Worm (Caenorhabditis elegans) whole organism, young adult: ENCODE results near the gene tag-266.

ENCODE experiments used
- D2030.7 ChIP-seq: fragments of 200-800 bp; sonication (Bioruptor generic); IDR thresholded peaks from 2 replicates; pipeline ENCODE4 v1.3.6; 2022; ENCODE audit warnings: missing genetic modification reagents, missing genetic modification characterization, missing compliant biosample characterization
- F23B12.7 ChIP-seq: sonication (generic microtip); optimal IDR thresholded peaks from 2 replicates; lab custom pipeline; 2017; ENCODE audit warnings: missing genetic modification characterization, mild to moderate bottlenecking, missing compliant biosample characterization, antibody characterized with exemption, moderate library complexity; ENCODE audit not compliant: insufficient read depth
- F33H1.4 ChIP-seq: fragments of 200-800 bp; sonication (Bioruptor generic); IDR thresholded peaks from 2 replicates; pipeline ENCODE4 v1.3.6; 2022; ENCODE audit warnings: missing genetic modification reagents, missing genetic modification characterization, missing compliant biosample characterization
- F37B4.10 ChIP-seq: fragments of 200-800 bp; sonication (Bioruptor generic); IDR thresholded peaks from 2 replicates; pipeline ENCODE4 v1.3.6; 2022; ENCODE audit warnings: missing genetic modification characterization, missing compliant biosample characterization
- F49E8.2 ChIP-seq: sonication (generic microtip); optimal IDR thresholded peaks from 3 replicates; lab custom pipeline; 2017; ENCODE audit warnings: missing genetic modification characterization, mild to moderate bottlenecking, missing compliant biosample characterization, antibody characterized with exemption, moderate library complexity; ENCODE audit not compliant: insufficient read depth
- F55B11.4 ChIP-seq: sonication (generic microtip); optimal IDR thresholded peaks from 2 replicates; lab custom pipeline; 2016; ENCODE audit warnings: missing compliant biosample characterization, missing genetic modification characterization, borderline replicate concordance; ENCODE audit not compliant: insufficient read depth
- K12H6.12 ChIP-seq: fragments of 200-800 bp; sonication (Bioruptor generic); optimal IDR thresholded peaks from 2 replicates; lab custom pipeline; 2018; ENCODE audit warnings: mild to moderate bottlenecking, missing genetic modification characterization, missing compliant biosample characterization
- T26A5.8 ChIP-seq: sonication (generic microtip); optimal IDR thresholded peaks from 2 replicates; lab custom pipeline; 2016; ENCODE audit warnings: missing genetic modification characterization, missing compliant biosample characterization
- Y53F4B.3 ChIP-seq: fragments of 200-800 bp; sonication (Bioruptor generic); IDR thresholded peaks from 2 replicates; pipeline ENCODE4 v1.3.6; 2022; ENCODE audit warnings: missing genetic modification reagents, missing genetic modification characterization, missing compliant biosample characterization
- Y53G8AR.9 ChIP-seq: fragments of 200-800 bp; sonication (Bioruptor generic); conservative IDR thresholded peaks from 2 replicates; pipeline ENCODE4 v1.3.6; 2022; ENCODE audit warnings: missing genetic modification reagents, missing genetic modification characterization, missing compliant biosample characterization
- Y56A3A.18 ChIP-seq: fragments of 200-800 bp; sonication (Bioruptor generic); IDR thresholded peaks from 2 replicates; pipeline ENCODE4 v1.3.6; 2022; ENCODE audit warnings: missing genetic modification reagents, missing genetic modification characterization, missing compliant biosample characterization
- aptf-3 ChIP-seq: fragments of 200-800 bp; sonication (Bioruptor generic); IDR thresholded peaks from 2 replicates; pipeline ENCODE4 v1.3.6; 2022; ENCODE audit warnings: missing genetic modification characterization, missing compliant biosample characterization
- atf-7 ChIP-seq: sonication (generic microtip); optimal IDR thresholded peaks from 2 replicates; lab custom pipeline; 2017; ENCODE audit warnings: mild to moderate bottlenecking, missing genetic modification characterization, missing compliant biosample characterization
- attf-3 ChIP-seq: fragments of 200-800 bp; sonication (Bioruptor generic); conservative IDR thresholded peaks from 2 replicates; pipeline ENCODE4 v1.3.6; 2022; ENCODE audit warnings: missing genetic modification reagents, missing genetic modification characterization, missing compliant biosample characterization
- ccch-3 ChIP-seq: fragments of 200-800 bp; sonication (Bioruptor generic); optimal IDR thresholded peaks from 2 replicates; lab custom pipeline; 2018; ENCODE audit warnings: mild to moderate bottlenecking, missing genetic modification characterization, missing compliant biosample characterization
- cebp-1 ChIP-seq, 2 experiments: fragments of 200-800 bp in 1 of 2; sonication (Bioruptor generic) in 1 of 2; sonication (generic microtip) in 1 of 2; IDR thresholded peaks in 1 of 2; optimal IDR thresholded peaks in 1 of 2; 2 replicates each; pipeline versions ENCODE4 v1.3.6 to Lab custom; 2017 to 2022; ENCODE audit warnings: missing compliant biosample characterization in 2 of 2, missing genetic modification characterization in 2 of 2, mild to moderate bottlenecking in 1 of 2, missing genetic modification reagents in 1 of 2, moderate library complexity in 1 of 2
- cebp-2 ChIP-seq: fragments of 200-800 bp; sonication (Bioruptor generic); IDR thresholded peaks from 2 replicates; pipeline ENCODE4 v1.3.6; 2022; ENCODE audit warnings: missing genetic modification characterization, missing compliant biosample characterization
- ceh-79 ChIP-seq: sonication (generic microtip); optimal IDR thresholded peaks from 2 replicates; lab custom pipeline; 2017; ENCODE audit warnings: mild to moderate bottlenecking, missing genetic modification characterization, missing compliant biosample characterization
- ets-4 ChIP-seq: fragments of 200-800 bp; sonication (Bioruptor generic); optimal IDR thresholded peaks from 2 replicates; lab custom pipeline; 2018; ENCODE audit warnings: mild to moderate bottlenecking, missing genetic modification characterization, missing compliant biosample characterization
- him-1 ChIP-seq: sonication (generic microtip); optimal IDR thresholded peaks from 2 replicates; lab custom pipeline; 2016; ENCODE audit warnings: missing genotype, missing genetic modification reagents, missing genetic modification characterization, missing compliant biosample characterization
- hlh-12 ChIP-seq: sonication (generic microtip); optimal IDR thresholded peaks from 2 replicates; lab custom pipeline; 2016; ENCODE audit warnings: missing genetic modification characterization, missing compliant biosample characterization
- hlh-26 ChIP-seq: fragments of 200-800 bp; sonication (Bioruptor generic); conservative IDR thresholded peaks from 2 replicates; pipeline ENCODE4 v1.3.6; 2022; ENCODE audit warnings: missing genetic modification reagents, missing genetic modification characterization, missing compliant biosample characterization
- hsf-1 ChIP-seq: fragments of 200-800 bp; sonication (Bioruptor generic); IDR thresholded peaks from 2 replicates; pipeline ENCODE4 v1.3.6; 2022; ENCODE audit warnings: missing genetic modification reagents, missing genetic modification characterization, missing compliant biosample characterization
- let-607 ChIP-seq, 2 experiments: fragments of 200-800 bp in 1 of 2; sonication (Bioruptor generic) in 1 of 2; sonication (generic microtip) in 1 of 2; optimal IDR thresholded peaks; 2 replicates each; lab custom pipeline; 2016 to 2018; ENCODE audit warnings: mild to moderate bottlenecking in 2 of 2, missing compliant biosample characterization in 2 of 2, missing genetic modification characterization in 2 of 2, moderate library complexity in 2 of 2, missing genotype in 1 of 2
- lin-26 ChIP-seq: fragments of 200-800 bp; sonication (Bioruptor generic); IDR thresholded peaks from 2 replicates; pipeline ENCODE4 v1.3.6; 2022; ENCODE audit warnings: missing genetic modification reagents, missing genetic modification characterization, missing compliant biosample characterization
- lsl-1 ChIP-seq: fragments of 200-800 bp; sonication (Bioruptor generic); optimal IDR thresholded peaks from 2 replicates; lab custom pipeline; 2018; ENCODE audit warnings: mild to moderate bottlenecking, missing genetic modification characterization, moderate library complexity, missing compliant biosample characterization
- lsy-27 ChIP-seq: sonication (generic microtip); optimal IDR thresholded peaks from 2 replicates; lab custom pipeline; 2017; ENCODE audit warnings: missing genetic modification characterization, mild to moderate bottlenecking, missing compliant biosample characterization, antibody characterized with exemption, missing genotype, borderline replicate concordance; ENCODE audit not compliant: insufficient read depth
- madf-10 ChIP-seq: sonication (generic microtip); optimal IDR thresholded peaks from 2 replicates; lab custom pipeline; 2016; ENCODE audit warnings: mild to moderate bottlenecking, missing genetic modification characterization, missing compliant biosample characterization
- mes-4 ChIP-seq: sonication (generic microtip); optimal IDR thresholded peaks from 2 replicates; lab custom pipeline; 2016; ENCODE audit warnings: missing genotype, missing genetic modification characterization, missing compliant biosample characterization
- nfya-1 ChIP-seq: sonication (generic microtip); optimal IDR thresholded peaks from 2 replicates; lab custom pipeline; 2017; ENCODE audit warnings: antibody characterized with exemption, missing compliant biosample characterization, missing genetic modification characterization, borderline replicate concordance; ENCODE audit not compliant: insufficient read depth
- nhr-27 ChIP-seq: fragments of 200-800 bp; sonication (Bioruptor generic); optimal IDR thresholded peaks from 2 replicates; lab custom pipeline; 2018; ENCODE audit warnings: mild to moderate bottlenecking, missing genetic modification characterization, moderate library complexity, missing compliant biosample characterization
- nhr-80 ChIP-seq: sonication (generic microtip); optimal IDR thresholded peaks from 2 replicates; lab custom pipeline; 2016; ENCODE audit warnings: missing genetic modification characterization, missing compliant biosample characterization
- nhr-90 ChIP-seq: sonication (generic microtip); optimal IDR thresholded peaks from 2 replicates; lab custom pipeline; 2016; ENCODE audit warnings: missing genotype, mild to moderate bottlenecking, missing genetic modification characterization, missing compliant biosample characterization
- pha-4 ChIP-seq: fragments of 150-350 bp; sonication (generic microtip); optimal IDR thresholded peaks from 2 replicates; lab custom pipeline; 2014; ENCODE audit warnings: missing biosample characterization, missing genetic modification reagents, missing genetic modification characterization
- repo-1 ChIP-seq: sonication (generic microtip); optimal IDR thresholded peaks from 2 replicates; lab custom pipeline; 2017; ENCODE audit warnings: mild to moderate bottlenecking, missing genetic modification characterization, missing compliant biosample characterization
- snpc-3.4 ChIP-seq: sonication (generic microtip); optimal IDR thresholded peaks from 2 replicates; lab custom pipeline; 2017; ENCODE audit warnings: missing genetic modification characterization, mild to moderate bottlenecking, missing compliant biosample characterization, antibody characterized with exemption, moderate library complexity, missing genotype, missing genetic modification reagents
- snpc-4 ChIP-seq, 5 experiments: fragments of 150-350 bp in 1 of 5; sonication (generic microtip) in 4 of 5; optimal IDR thresholded peaks; 2 replicates each; lab custom pipeline; 2014 to 2018; ENCODE audit warnings: missing genetic modification characterization in 5 of 5, missing biosample characterization in 3 of 5, antibody characterized with exemption in 2 of 5, mild to moderate bottlenecking in 2 of 5, missing compliant biosample characterization in 2 of 5, missing genotype in 2 of 5, moderate library complexity in 2 of 5, missing genetic modification reagents in 1 of 5
- tbx-9 ChIP-seq: sonication (generic microtip); optimal IDR thresholded peaks from 2 replicates; lab custom pipeline; 2016; ENCODE audit warnings: borderline replicate concordance, missing genetic modification characterization, inconsistent platforms, missing compliant biosample characterization
- ztf-25 ChIP-seq: fragments of 200-800 bp; sonication (Bioruptor generic); IDR thresholded peaks from 2 replicates; pipeline ENCODE4 v1.3.6; 2022; ENCODE audit warnings: missing genetic modification reagents, missing genetic modification characterization, missing compliant biosample characterization
- ztf-3 ChIP-seq: fragments of 200-800 bp; sonication (Bioruptor generic); optimal IDR thresholded peaks from 2 replicates; lab custom pipeline; 2018; ENCODE audit warnings: mild to moderate bottlenecking, missing genetic modification characterization, missing compliant biosample characterization

Gene tag-266

ce11 chrIII:609549-609948 lies 30.5 kb downstream of the tag-266 start, which contains the start of gene best-17:
best-17 (minus strand) TSS chrIII:609649.
- TF ChIP-seq F49E8.2 (tag; lab: Kevin White, UChicago): no peak

ce11 chrIII:605415-606054 lies 34.5 kb downstream of the tag-266 start, which contains the start of the genes Y55B1AR.4 and ttr-7:
Y55B1AR.4 (minus strand) TSS chrIII:605515.
ttr-7 (plus strand) TSS chrIII:606004.
- no peak for TF ChIP-seq him-1 (tag; lab: Kevin White, UChicago)
- no peak for TF ChIP-seq F55B11.4 (tag; lab: Kevin White, UChicago)
- no peak for TF ChIP-seq hlh-12 (tag; lab: Kevin White, UChicago)
- TF ChIP-seq ceh-79 (tag; lab: Kevin White, UChicago): no peak
- no peak for TF ChIP-seq nhr-90
- no peak for TF ChIP-seq let-607 (tag; optimal IDR thresholded peaks at IDR 0.05; lab: Kevin White, UChicago)
- no peak for TF ChIP-seq Y53F4B.3 (GFP tag; lab: Robert Waterston, UW)
- TF ChIP-seq ccch-3 (GFP tag; lab: Kevin White, UChicago): no peak
- TF ChIP-seq madf-10: no peak
- TF ChIP-seq, all 124 proteins: peak for 0

- TF ChIP-seq lsl-1 (GFP tag; lab: Kevin White, UChicago) (no peak), atf-7 (peak; percentile 27), ztf-3 (GFP tag; lab: Kevin White, UChicago) (no peak), attf-3 (GFP tag; lab: Robert Waterston, UW) (no peak), D2030.7 (GFP tag; lab: Robert Waterston, UW) (no peak), lin-26 (no peak), hsf-1 (GFP tag; lab: Robert Waterston, UW) (0 out of 2 replicates have a peak, but pooled peaks have one; percentile 8), hlh-26 (GFP tag; lab: Robert Waterston, UW) (no peak), snpc-3.4 (tag; lab: Kevin White, UChicago) (no peak), nhr-80 (tag; lab: Kevin White, UChicago) (peak; percentile 93), F33H1.4 (GFP tag; lab: Robert Waterston, UW) (no peak), repo-1 (no peak), Y53F4B.3 (GFP tag; lab: Robert Waterston, UW) (no peak), T26A5.8 (no peak), nfya-1 (tag; lab: Kevin White, UChicago) (no peak), him-1 (tag; lab: Kevin White, UChicago) (no peak), tbx-9 (tag; lab: Kevin White, UChicago) (no peak), ztf-25 (GFP tag; lab: Robert Waterston, UW) (no peak), Y56A3A.18 (GFP tag; lab: Robert Waterston, UW) (no peak), nhr-27 (no peak), mes-4 (no peak), ets-4 (peak; percentile 70), cebp-2 (GFP tag; lab: Robert Waterston, UW) (no peak), pha-4 (tag; lab: Kevin White, UChicago) (peak; percentile 29), ceh-79 (tag; lab: Kevin White, UChicago) (no peak), Y53G8AR.9 (GFP tag; lab: Robert Waterston, UW) (no peak), snpc-4 (GFP tag; optimal IDR thresholded peaks at IDR 0.05; lab: Kevin White, UChicago) (no peak), snpc-4 (tag; optimal IDR thresholded peaks at IDR 0.05; lab: Kevin White, UChicago) (no peak), K12H6.12 (tag; lab: Kevin White, UChicago) (no peak), F37B4.10 (no peak), lsy-27 (no peak), F23B12.7 (tag; lab: Kevin White, UChicago) (peak; percentile 35), cebp-1 (GFP tag; IDR thresholded peaks at IDR 0.05; lab: Robert Waterston, UW) (no peak), cebp-1 (tag; optimal IDR thresholded peaks at IDR 0.05; lab: Kevin White, UChicago) (no peak), aptf-3 (GFP tag; lab: Robert Waterston, UW) (no peak)
Measured at ce11 chrIII:600316-600932, 39.6 kb downstream of the tag-266 start, which contains the start of gene lec-6. lec-6 (minus strand) TSS chrIII:600366.
